Fruit fly (Drosophila melanogaster): Measurements from ENCODE around the gene rg.

rg gene

dm6 chrX:5085964-5086707, 577 bp downstream of the rg start (continued):
- TF ChIP-seq Sin3A (optimal IDR thresholded peaks at IDR 0.05): no peak
- peak; percentile 49; the same call in 1 of the 2 replicates for TF ChIP-seq CG32767 (GFP tag; IDR thresholded peaks at IDR 0.05)
- no peak for TF ChIP-seq Hsf (GFP tag; optimal IDR thresholded peaks at IDR 0.05)
- TF ChIP-seq ind (GFP tag; optimal IDR thresholded peaks at IDR 0.05): peak; percentile 28
- TF ChIP-seq TFAM (GFP tag; optimal IDR thresholded peaks at IDR 0.05): no peak
- peak; percentile 23; the same call in 1 of the 2 replicates for TF ChIP-seq slbo (GFP tag; IDR thresholded peaks at IDR 0.05)
- peak; percentile 46 for TF ChIP-seq Meics (GFP tag; optimal IDR thresholded peaks at IDR 0.05)
- no peak for TF ChIP-seq Scr (GFP tag; IDR thresholded peaks at IDR 0.05; ENCODE audit: partially characterized antibody)
- no peak for TF ChIP-seq CG10366 (GFP tag; IDR thresholded peaks at IDR 0.05)
- 0 out of 3 replicates have a peak, but pooled peaks have one; percentile 24 for TF ChIP-seq Mrtf (GFP tag; IDR thresholded peaks at IDR 0.05)
- peak; percentile 1 for TF ChIP-seq Antp (GFP tag; optimal IDR thresholded peaks at IDR 0.05)
- no peak for TF ChIP-seq Camta (GFP tag; optimal IDR thresholded peaks at IDR 0.05)
- TF ChIP-seq CG7786 (GFP tag; optimal IDR thresholded peaks at IDR 0.05): peak; percentile 14
- TF ChIP-seq exex (tag; optimal IDR thresholded peaks at IDR 0.05): peak; percentile 7
- peak; percentile 50 for TF ChIP-seq CG18262 (tag; optimal IDR thresholded peaks at IDR 0.05)
- TF ChIP-seq CG15011 (GFP tag; optimal IDR thresholded peaks at IDR 0.05): no peak
- TF ChIP-seq CG8388 (GFP tag; optimal IDR thresholded peaks at IDR 0.05): no peak
- no peak for TF ChIP-seq Fer1 (GFP tag; optimal IDR thresholded peaks at IDR 0.05)
- TF ChIP-seq CG6683 (GFP tag; optimal IDR thresholded peaks at IDR 0.05): no peak
- TF ChIP-seq CG18619 (GFP tag; optimal IDR thresholded peaks at IDR 0.05): peak; percentile 41
- TF ChIP-seq CG3163 (GFP tag; optimal IDR thresholded peaks at IDR 0.05): no peak
- no peak for TF ChIP-seq CG2129 (GFP tag; IDR thresholded peaks at IDR 0.05; ENCODE audit: partially characterized antibody)
- peak; percentile 14 for TF ChIP-seq crc (GFP tag; optimal IDR thresholded peaks at IDR 0.05)
- TF ChIP-seq CG5245 (GFP tag; optimal IDR thresholded peaks at IDR 0.05): peak; percentile 7
- TF ChIP-seq eve (GFP tag; optimal IDR thresholded peaks at IDR 0.05): peak in 1 of 2 experiments; percentile 87
- TF ChIP-seq CG12219 (GFP tag; optimal IDR thresholded peaks at IDR 0.05): no peak
- TF ChIP-seq onecut (GFP tag; IDR thresholded peaks at IDR 0.05): peak; percentile 95
- no peak for TF ChIP-seq mirr (GFP tag; optimal IDR thresholded peaks at IDR 0.05)
- TF ChIP-seq CG14441 (GFP tag; IDR thresholded peaks at IDR 0.05): peak; percentile 38; the same call in 1 of the 2 replicates
- TF ChIP-seq corto (GFP tag; optimal IDR thresholded peaks at IDR 0.05): no peak
- no peak for TF ChIP-seq chn (GFP tag; optimal IDR thresholded peaks at IDR 0.05)
- TF ChIP-seq CoRest (tag; optimal IDR thresholded peaks at IDR 0.05): peak; percentile 51
- TF ChIP-seq gfzf (GFP tag; optimal IDR thresholded peaks at IDR 0.05): no peak
- TF ChIP-seq unpg (GFP tag; optimal IDR thresholded peaks at IDR 0.05): peak; percentile 21
- no peak for TF ChIP-seq vvl (GFP tag; IDR thresholded peaks at IDR 0.05)
- TF ChIP-seq CG7839 (tag; optimal IDR thresholded peaks at IDR 0.05): peak; percentile 48
- TF ChIP-seq CG11456 (GFP tag; IDR thresholded peaks at IDR 0.05): no peak
- TF ChIP-seq ssp (GFP tag; IDR thresholded peaks at IDR 0.05): no peak
- TF ChIP-seq ewg (GFP tag; optimal IDR thresholded peaks at IDR 0.05): peak; percentile 7
- TF ChIP-seq CG11085 (GFP tag; IDR thresholded peaks at IDR 0.05): no peak
- TF ChIP-seq lov (optimal IDR thresholded peaks at IDR 0.05): no peak
- TF ChIP-seq lov (GFP tag; IDR thresholded peaks at IDR 0.05): 0 out of 3 replicates have a peak, but pooled peaks have one; percentile 43
- TF ChIP-seq HHEX (GFP tag; optimal IDR thresholded peaks at IDR 0.05): peak; percentile 31
- TF ChIP-seq CG9817 (tag; optimal IDR thresholded peaks at IDR 0.05): no peak
- TF ChIP-seq D19A (tag; optimal IDR thresholded peaks at IDR 0.05): peak; percentile 31
- TF ChIP-seq Max (GFP tag; optimal IDR thresholded peaks at IDR 0.05): peak; percentile 28
- no peak for TF ChIP-seq mam (GFP tag; optimal IDR thresholded peaks at IDR 0.05)
- TF ChIP-seq CG7556 (GFP tag; optimal IDR thresholded peaks at IDR 0.05): peak; percentile 29
- peak; percentile 93 for TF ChIP-seq sqz (GFP tag; optimal IDR thresholded peaks at IDR 0.05)
- peak; percentile 74 for TF ChIP-seq CG4360 (GFP tag; IDR thresholded peaks at IDR 0.05)

Measured in whole organism, embryonic.